Worm (Caenorhabditis elegans) whole organism, L4 larva: ENCODE measurements around the gene ing-3.

Experiments
- F44E2.7 ChIP-seq: fragments of 200-800 bp; sonication (Bioruptor generic); IDR thresholded peaks from 2 replicates; pipeline ENCODE4 v2.1.2; 2022; ENCODE audit warnings: missing genetic modification characterization, missing compliant biosample characterization
- T20F7.1 ChIP-seq: fragments of 200-800 bp; sonication (Bioruptor generic); optimal IDR thresholded peaks from 2 replicates; lab custom pipeline; 2018; ENCODE audit warnings: mild to moderate bottlenecking, missing genetic modification characterization, missing compliant biosample characterization
- Y5F2A.4 ChIP-seq: fragments of 200-800 bp; sonication (Bioruptor generic); optimal IDR thresholded peaks from 2 replicates; lab custom pipeline; 2018; ENCODE audit warnings: mild to moderate bottlenecking, missing genetic modification characterization, missing compliant biosample characterization
- ZK337.2 ChIP-seq: fragments of 200-800 bp; sonication (Bioruptor generic); IDR thresholded peaks from 2 replicates; pipeline ENCODE4 v1.3.6; 2022; ENCODE audit warnings: missing genetic modification reagents, missing genetic modification characterization, missing compliant biosample characterization
- aha-1 ChIP-seq: fragments of 150-350 bp; peaks from one replicate; lab custom pipeline; 2014; ENCODE audit warnings: missing biosample characterization, missing genetic modification characterization
- attf-4 ChIP-seq: sonication (generic microtip); optimal IDR thresholded peaks from 3 replicates; lab custom pipeline; 2017; ENCODE audit warnings: missing biosample characterization, missing genetic modification characterization
- ceh-28 ChIP-seq: fragments of 150-350 bp; optimal IDR thresholded peaks from 2 replicates; lab custom pipeline; 2014; ENCODE audit warnings: missing biosample characterization, missing genetic modification reagents, missing genetic modification characterization
- ceh-32 ChIP-seq: sonication (generic microtip); optimal IDR thresholded peaks from 2 replicates; lab custom pipeline; 2016; ENCODE audit warnings: mild to moderate bottlenecking, missing genetic modification characterization, missing compliant biosample characterization; ENCODE audit not compliant: poor library complexity
- ces-1 ChIP-seq: fragments of 150-350 bp; sonication (generic microtip); optimal IDR thresholded peaks from 4 replicates; lab custom pipeline; 2014; ENCODE audit warnings: missing biosample characterization, missing genetic modification reagents, missing genetic modification characterization
- cey-2 ChIP-seq: sonication (generic microtip); optimal IDR thresholded peaks from 3 replicates; lab custom pipeline; 2017; ENCODE audit warnings: missing genetic modification characterization, mild to moderate bottlenecking, missing compliant biosample characterization, antibody characterized with exemption, borderline replicate concordance; ENCODE audit not compliant: insufficient read depth
- daf-16 ChIP-seq, 3 experiments: sonication (generic microtip); optimal IDR thresholded peaks; 2 replicates each; lab custom pipeline; 2016 to 2017; ENCODE audit warnings: missing genetic modification characterization in 3 of 3, missing genetic modification reagents in 3 of 3, mild to moderate bottlenecking in 2 of 3, missing compliant biosample characterization in 2 of 3, missing biosample characterization in 1 of 3, moderate library complexity in 1 of 3
- daf-19 ChIP-seq: fragments of 200-800 bp; sonication (Bioruptor generic); conservative IDR thresholded peaks from 2 replicates; pipeline ENCODE4 v1.3.6; 2022; ENCODE audit warnings: missing genetic modification characterization, missing compliant biosample characterization
- dmd-8 ChIP-seq: fragments of 200-800 bp; sonication (Bioruptor generic); IDR thresholded peaks from 2 replicates; pipeline ENCODE4 v1.3.6; 2022; ENCODE audit warnings: missing genetic modification characterization, missing compliant biosample characterization
- dpl-1 ChIP-seq: fragments of 150-350 bp; optimal IDR thresholded peaks from 2 replicates; lab custom pipeline; 2014; ENCODE audit warnings: missing biosample characterization, missing genetic modification reagents, missing genetic modification characterization
- duxl-1 ChIP-seq: sonication (generic microtip); optimal IDR thresholded peaks from 2 replicates; lab custom pipeline; 2016; ENCODE audit warnings: mild to moderate bottlenecking, missing genetic modification characterization, moderate library complexity, missing compliant biosample characterization; ENCODE audit not compliant: poor library complexity
- egl-27 ChIP-seq: sonication (generic microtip); optimal IDR thresholded peaks from 3 replicates; lab custom pipeline; 2017; ENCODE audit warnings: missing biosample characterization, missing genetic modification reagents, missing genetic modification characterization
- fos-1 ChIP-seq: fragments of 150-350 bp; optimal IDR thresholded peaks from 2 replicates; lab custom pipeline; 2014; ENCODE audit warnings: missing biosample characterization, missing genetic modification characterization
- gei-8 ChIP-seq: fragments of 200-800 bp; sonication (Bioruptor generic); optimal IDR thresholded peaks from 2 replicates; lab custom pipeline; 2018; ENCODE audit warnings: mild to moderate bottlenecking, missing genetic modification characterization, missing compliant biosample characterization
- hif-1 ChIP-seq, 2 experiments: sonication (generic microtip); optimal IDR thresholded peaks; 2 replicates each; lab custom pipeline; 2016 to 2017; ENCODE audit warnings: missing compliant biosample characterization in 2 of 2, missing genetic modification characterization in 2 of 2, missing genetic modification reagents in 2 of 2, missing genotype in 2 of 2, mild to moderate bottlenecking in 1 of 2
- hlh-11 ChIP-seq: fragments of 200-800 bp; sonication (Bioruptor generic); optimal IDR thresholded peaks from 2 replicates; lab custom pipeline; 2018; ENCODE audit warnings: mild to moderate bottlenecking, missing genetic modification characterization, missing compliant biosample characterization
- hlh-30 ChIP-seq: sonication (generic microtip); optimal IDR thresholded peaks from 2 replicates; lab custom pipeline; 2017; ENCODE audit warnings: antibody characterized with exemption, mild to moderate bottlenecking, missing genetic modification characterization, missing compliant biosample characterization; ENCODE audit not compliant: insufficient read depth
- lin-1 ChIP-seq: fragments of 200-800 bp; sonication (Bioruptor generic); IDR thresholded peaks from 2 replicates; pipeline ENCODE4 v1.3.6; 2022; ENCODE audit warnings: missing genetic modification reagents, missing genetic modification characterization, missing compliant biosample characterization
- lin-13 ChIP-seq: fragments of 150-350 bp; optimal IDR thresholded peaks from 2 replicates; lab custom pipeline; 2014; ENCODE audit warnings: missing biosample characterization, missing genetic modification reagents, missing genetic modification characterization
- lin-15B ChIP-seq: fragments of 150-350 bp; sonication (generic microtip); optimal IDR thresholded peaks from 3 replicates; lab custom pipeline; 2014; ENCODE audit warnings: missing biosample characterization, missing genetic modification characterization
- lin-29 ChIP-seq: fragments of 200-800 bp; sonication (Bioruptor generic); IDR thresholded peaks from 2 replicates; pipeline ENCODE4 v1.3.6; 2022; ENCODE audit warnings: missing genetic modification reagents, missing genetic modification characterization, missing compliant biosample characterization
- lir-3 ChIP-seq: sonication (generic microtip); optimal IDR thresholded peaks from 2 replicates; lab custom pipeline; 2016; ENCODE audit warnings: mild to moderate bottlenecking, missing genetic modification characterization, missing compliant biosample characterization
- madf-9 ChIP-seq: fragments of 200-800 bp; sonication (Bioruptor generic); conservative IDR thresholded peaks from 2 replicates; pipeline ENCODE4 v1.3.6; 2022; ENCODE audit warnings: missing genetic modification reagents, missing genetic modification characterization, missing compliant biosample characterization
- mep-1 ChIP-seq: fragments of 150-350 bp; sonication (generic microtip); optimal IDR thresholded peaks from 3 replicates; lab custom pipeline; 2014; ENCODE audit warnings: missing biosample characterization, missing genetic modification characterization
- mxl-3 ChIP-seq: fragments of 200-800 bp; sonication (Bioruptor generic); optimal IDR thresholded peaks from 2 replicates; lab custom pipeline; 2018; ENCODE audit warnings: mild to moderate bottlenecking, missing genetic modification characterization, missing compliant biosample characterization
- nhr-11 ChIP-seq: fragments of 150-350 bp; optimal IDR thresholded peaks from 2 replicates; lab custom pipeline; 2014; ENCODE audit warnings: missing biosample characterization, missing genetic modification characterization
- nhr-25 ChIP-seq: sonication (generic microtip); optimal IDR thresholded peaks from 2 replicates; lab custom pipeline; 2017; ENCODE audit warnings: missing genetic modification characterization, mild to moderate bottlenecking, missing compliant biosample characterization, antibody characterized with exemption, moderate library complexity, borderline replicate concordance; ENCODE audit not compliant: insufficient read depth
- nhr-6 ChIP-seq: fragments of 150-350 bp; optimal IDR thresholded peaks from 2 replicates; lab custom pipeline; 2014; ENCODE audit warnings: missing biosample characterization, missing genetic modification characterization
- rbr-2 ChIP-seq: sonication (generic microtip); optimal IDR thresholded peaks from 2 replicates; lab custom pipeline; 2016; ENCODE audit warnings: missing genotype, missing genetic modification characterization, missing compliant biosample characterization
- sdz-12 ChIP-seq: fragments of 200-800 bp; sonication (Bioruptor generic); optimal IDR thresholded peaks from 2 replicates; lab custom pipeline; 2018; ENCODE audit warnings: mild to moderate bottlenecking, missing genetic modification characterization, missing compliant biosample characterization
- skn-1 ChIP-seq: fragments of 150-350 bp; optimal IDR thresholded peaks from 2 replicates; lab custom pipeline; 2014; ENCODE audit warnings: missing biosample characterization, missing genetic modification characterization
- snpc-4 ChIP-seq: fragments of 150-350 bp; optimal IDR thresholded peaks from 2 replicates; lab custom pipeline; 2014; ENCODE audit warnings: missing biosample characterization, missing genetic modification characterization
- unc-39 ChIP-seq: sonication (generic microtip); optimal IDR thresholded peaks from 2 replicates; lab custom pipeline; 2017; ENCODE audit warnings: missing biosample characterization, missing genetic modification characterization
- vab-7 ChIP-seq: fragments of 200-800 bp; sonication (Bioruptor generic); IDR thresholded peaks from 2 replicates; pipeline ENCODE4 v1.3.6; 2022; ENCODE audit warnings: missing genetic modification reagents, missing genetic modification characterization, missing compliant biosample characterization
- zfp-3 ChIP-seq: fragments of 200-800 bp; sonication (Bioruptor generic); conservative IDR thresholded peaks from 2 replicates; pipeline ENCODE4 v1.3.6; 2022; ENCODE audit warnings: missing genetic modification reagents, missing genetic modification characterization, missing compliant biosample characterization
- zip-11 ChIP-seq: fragments of 200-800 bp; sonication (Bioruptor generic); IDR thresholded peaks from 2 replicates; pipeline ENCODE4 v1.3.6; 2022; ENCODE audit warnings: missing genetic modification characterization, missing compliant biosample characterization
- ztf-11 ChIP-seq: fragments of 150-350 bp; optimal IDR thresholded peaks from 2 replicates; lab custom pipeline; 2014; ENCODE audit warnings: missing biosample characterization, missing genetic modification characterization
- ztf-7 ChIP-seq: fragments of 150-350 bp; optimal IDR thresholded peaks from 2 replicates; lab custom pipeline; 2014; ENCODE audit warnings: missing biosample characterization, missing genetic modification characterization

The ing-3 gene

ce11 chrII:13834380-13835194, 41.2 kb upstream of the ing-3 start (continued):
- TF ChIP-seq ZK337.2 (GFP tag; lab: Robert Waterston, UW) (peak; percentile 71; the same call in 1 of the 2 replicates), nhr-11 (tag; lab: Kevin White, UChicago) (peak; percentile 87), Y5F2A.4 (GFP tag; lab: Kevin White, UChicago) (peak; percentile 37), dpl-1 (GFP tag; lab: Kevin White, UChicago) (peak; percentile 82), aha-1 (tag; lab: Kevin White, UChicago) (peak; percentile 99), F44E2.7 (GFP tag; lab: Robert Waterston, UW) (peak; percentile 79; the same call in 1 of the 2 replicates), zfp-3 (GFP tag; lab: Robert Waterston, UW) (peak; percentile 68), daf-16 (GFP tag; optimal IDR thresholded peaks at IDR 0.05; lab: Kevin White, UChicago) (peak; percentile 32 to 73), daf-16 (tag; optimal IDR thresholded peaks at IDR 0.05; lab: Kevin White, UChicago) (peak; percentile 78), lin-15B (tag; lab: Kevin White, UChicago) (no peak), hlh-11 (tag; lab: Kevin White, UChicago) (peak; percentile 81), daf-19 (GFP tag; lab: Robert Waterston, UW) (no peak), nhr-25 (tag; lab: Kevin White, UChicago) (peak; percentile 82), skn-1 (tag; lab: Kevin White, UChicago) (no peak), sdz-12 (GFP tag; lab: Kevin White, UChicago) (no peak), zip-11 (GFP tag; lab: Robert Waterston, UW) (peak; percentile 73; the same call in 1 of the 2 replicates), attf-4 (tag; lab: Kevin White, UChicago) (no peak), ztf-7 (tag; lab: Kevin White, UChicago) (peak; percentile 89), nhr-6 (tag; lab: Kevin White, UChicago) (peak; percentile 89), T20F7.1 (no peak), egl-27 (tag; lab: Kevin White, UChicago) (no peak), ceh-28 (tag; lab: Kevin White, UChicago) (no peak), ceh-32 (tag; lab: Kevin White, UChicago) (peak; percentile 73), lir-3 (tag; lab: Kevin White, UChicago) (peak; percentile 67), unc-39 (tag; lab: Kevin White, UChicago) (no peak), ztf-11 (tag; lab: Kevin White, UChicago) (no peak), vab-7 (GFP tag; lab: Robert Waterston, UW) (peak; percentile 86), lin-29 (GFP tag; lab: Robert Waterston, UW) (peak; percentile 66; the same call in 1 of the 2 replicates), hif-1 (tag; optimal IDR thresholded peaks at IDR 0.05; lab: Kevin White, UChicago) (peak; percentile 13 to 76), ces-1 (peak; percentile 20), dmd-8 (GFP tag; lab: Robert Waterston, UW) (peak; percentile 85), hlh-30 (tag; lab: Kevin White, UChicago) (peak; percentile 88), rbr-2 (peak; percentile 94), mxl-3 (GFP tag; lab: Kevin White, UChicago) (peak; percentile 24), lin-1 (GFP tag; lab: Robert Waterston, UW) (peak; percentile 82), fos-1 (tag; lab: Kevin White, UChicago) (peak; percentile 9), lin-13 (GFP tag; lab: Kevin White, UChicago) (peak; percentile 89), snpc-4 (tag; lab: Kevin White, UChicago) (peak; percentile 99), gei-8 (peak; percentile 33), cey-2 (tag; lab: Kevin White, UChicago) (no peak), mep-1 (tag; lab: Kevin White, UChicago) (peak; percentile 93), duxl-1 (tag; lab: Kevin White, UChicago) (peak; percentile 93), madf-9 (GFP tag; lab: Robert Waterston, UW) (peak; percentile 89)
